Worm (Caenorhabditis elegans) whole organism, L4 larva: ENCODE results near the gene ZK1073.2.

Experiments
- R02D3.7 ChIP-seq: fragments of 150-350 bp; sonication (generic microtip); optimal IDR thresholded peaks from 3 replicates; lab custom pipeline; 2014; ENCODE audit warnings: missing biosample characterization, missing genetic modification characterization
- T26A8.4 ChIP-seq: fragments of 200-800 bp; sonication (Bioruptor generic); IDR thresholded peaks from 2 replicates; pipeline ENCODE4 v1.3.6; 2022; ENCODE audit warnings: missing genetic modification characterization, missing compliant biosample characterization
- Y75B8A.6 ChIP-seq: fragments of 200-800 bp; sonication (Bioruptor generic); IDR thresholded peaks from 2 replicates; pipeline ENCODE4 v1.3.6; 2022; ENCODE audit warnings: missing genetic modification reagents, missing genetic modification characterization, missing compliant biosample characterization
- ZK546.5 ChIP-seq, 2 experiments: sonication (generic microtip); optimal IDR thresholded peaks; 2 replicates each; lab custom pipeline; 2017; ENCODE audit warnings: missing biosample characterization in 2 of 2, missing genetic modification characterization in 2 of 2
- aha-1 ChIP-seq: fragments of 150-350 bp; peaks from one replicate; lab custom pipeline; 2014; ENCODE audit warnings: missing biosample characterization, missing genetic modification characterization
- ama-1 ChIP-seq: fragments of 150-350 bp; optimal IDR thresholded peaks from 2 replicates; lab custom pipeline; 2014; ENCODE audit warnings: inconsistent platforms, mixed read lengths
- ces-1 ChIP-seq: fragments of 150-350 bp; sonication (generic microtip); optimal IDR thresholded peaks from 4 replicates; lab custom pipeline; 2014; ENCODE audit warnings: missing biosample characterization, missing genetic modification reagents, missing genetic modification characterization
- dpl-1 ChIP-seq: fragments of 150-350 bp; optimal IDR thresholded peaks from 2 replicates; lab custom pipeline; 2014; ENCODE audit warnings: missing biosample characterization, missing genetic modification reagents, missing genetic modification characterization
- hlh-11 ChIP-seq: fragments of 200-800 bp; sonication (Bioruptor generic); optimal IDR thresholded peaks from 2 replicates; lab custom pipeline; 2018; ENCODE audit warnings: mild to moderate bottlenecking, missing genetic modification characterization, missing compliant biosample characterization
- lin-13 ChIP-seq: fragments of 150-350 bp; optimal IDR thresholded peaks from 2 replicates; lab custom pipeline; 2014; ENCODE audit warnings: missing biosample characterization, missing genetic modification reagents, missing genetic modification characterization
- lin-38 ChIP-seq: fragments of 200-800 bp; sonication (Bioruptor generic); IDR thresholded peaks from 2 replicates; pipeline ENCODE4 v1.3.6; 2022; ENCODE audit warnings: missing genetic modification reagents, missing genetic modification characterization, missing compliant biosample characterization
- mdl-1 ChIP-seq, 2 experiments: fragments of 150-350 bp in 1 of 2; sonication (generic microtip) in 1 of 2; optimal IDR thresholded peaks; 2 replicates each; lab custom pipeline; 2014 to 2017; ENCODE audit warnings: missing biosample characterization in 2 of 2, missing genetic modification characterization in 2 of 2
- nhr-237 ChIP-seq: sonication (generic microtip); optimal IDR thresholded peaks from 2 replicates; lab custom pipeline; 2017; ENCODE audit warnings: missing biosample characterization, missing genetic modification characterization
- snpc-4 ChIP-seq: fragments of 150-350 bp; optimal IDR thresholded peaks from 2 replicates; lab custom pipeline; 2014; ENCODE audit warnings: missing biosample characterization, missing genetic modification characterization

- TF ChIP-seq hlh-11 (tag; lab: Kevin White, UChicago) = peak; percentile 34
- no peak for TF ChIP-seq nhr-237
- TF ChIP-seq ces-1 (GFP tag; lab: Kevin White, UChicago) = no peak
- TF ChIP-seq ama-1 (lab: Kevin White, UChicago) = no peak
- no peak for TF ChIP-seq snpc-4 (tag; lab: Kevin White, UChicago)
- no peak for TF ChIP-seq lin-13
- TF ChIP-seq T26A8.4 = no peak
- TF ChIP-seq lin-38 (GFP tag; lab: Robert Waterston, UW) = no peak
- no peak for TF ChIP-seq dpl-1 (GFP tag; lab: Kevin White, UChicago)
- no peak for TF ChIP-seq Y75B8A.6 (GFP tag; lab: Robert Waterston, UW)
- TF ChIP-seq R02D3.7 (tag; lab: Kevin White, UChicago) = no peak
- TF ChIP-seq ZK546.5 (tag; optimal IDR thresholded peaks at IDR 0.05; lab: Kevin White, UChicago) = no peak
- TF ChIP-seq aha-1 = no peak
- TF ChIP-seq mdl-1 (tag; optimal IDR thresholded peaks at IDR 0.05; lab: Kevin White, UChicago) = peak in 1 of 2 experiments; percentile 50
Observed at ce11 chrX:16130213-16130612, 26.7 kb downstream of the ZK1073.2 start.
